Worm (Caenorhabditis elegans) whole organism, midembryonic: ENCODE results near the gene K08F4.5.

Experiments used
- T22C8.4 ChIP-seq: fragments of 200-800 bp; sonication (Bioruptor generic); IDR thresholded peaks from 2 replicates; pipeline ENCODE4 v1.3.6; 2022; ENCODE audit warnings: missing genetic modification characterization, missing compliant biosample characterization
- cog-1 ChIP-seq: sonication (generic microtip); optimal IDR thresholded peaks from 2 replicates; lab custom pipeline; 2016; ENCODE audit warnings: missing genetic modification characterization, missing compliant biosample characterization
- flt-1 ChIP-seq: fragments of 200-800 bp; sonication (Bioruptor generic); IDR thresholded peaks from 2 replicates; pipeline ENCODE4 v1.3.6; 2022; ENCODE audit warnings: missing genetic modification characterization, missing compliant biosample characterization
- klf-2 ChIP-seq: fragments of 200-800 bp; sonication (Bioruptor generic); conservative IDR thresholded peaks from 2 replicates; pipeline ENCODE4 v1.3.6; 2022; ENCODE audit warnings: missing genetic modification reagents, missing genetic modification characterization, missing compliant biosample characterization
- med-1 ChIP-seq: sonication (generic microtip); optimal IDR thresholded peaks from 2 replicates; lab custom pipeline; 2017; ENCODE audit warnings: missing genetic modification characterization, mild to moderate bottlenecking, missing compliant biosample characterization, antibody characterized with exemption, missing genetic modification reagents; ENCODE audit not compliant: insufficient read depth
- ref-1 ChIP-seq: fragments of 200-800 bp; sonication (Bioruptor generic); conservative IDR thresholded peaks from 2 replicates; pipeline ENCODE4 v1.3.6; 2022; ENCODE audit warnings: missing genetic modification reagents, missing genetic modification characterization, missing compliant biosample characterization
- tab-1 ChIP-seq: fragments of 200-800 bp; sonication (Bioruptor generic); IDR thresholded peaks from 2 replicates; pipeline ENCODE4 v1.3.6; 2022; ENCODE audit warnings: missing genetic modification characterization, missing compliant biosample characterization
- ztf-23 ChIP-seq: fragments of 200-800 bp; sonication (Bioruptor generic); IDR thresholded peaks from 2 replicates; pipeline ENCODE4 v1.3.6; 2022; ENCODE audit warnings: missing genetic modification reagents, missing genetic modification characterization, missing compliant biosample characterization
- ztf-29 ChIP-seq: fragments of 200-800 bp; sonication (Bioruptor generic); IDR thresholded peaks from 2 replicates; pipeline ENCODE4 v1.3.6; 2022; ENCODE audit warnings: missing genetic modification reagents, missing genetic modification characterization, missing compliant biosample characterization

K08F4.5 gene

DNA sequence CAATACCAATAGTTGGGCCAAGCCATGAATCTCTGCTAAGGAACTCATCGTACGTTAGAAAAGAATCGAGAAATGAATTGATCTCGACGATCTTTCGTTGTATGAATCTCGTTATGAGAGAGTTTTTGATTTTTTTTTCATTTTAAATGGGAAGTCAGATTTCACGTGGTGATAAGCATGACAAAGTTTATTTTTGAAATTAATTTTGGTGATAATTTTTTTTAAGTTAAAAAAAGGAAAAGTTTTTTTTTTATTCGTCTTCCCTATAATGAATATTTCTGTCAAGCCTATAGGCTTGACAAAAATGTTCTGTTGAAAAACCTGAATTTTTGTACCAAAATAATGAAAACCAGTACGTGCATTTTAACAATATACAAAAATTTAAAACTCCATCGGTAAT lies at the start of gene K08F4.5:
Gene K08F4.5 (minus strand): TSS at position 101 of the 400 bp plus-strand sequence.
- TF ChIP-seq ref-1 (no peak), klf-2 (GFP tag; lab: Robert Waterston, UW) (no peak), med-1 (GFP tag; lab: Kevin White, UChicago) (no peak), ztf-29 (GFP tag; lab: Robert Waterston, UW) (no peak), ztf-23 (no peak), T22C8.4 (no peak), tab-1 (GFP tag; lab: Robert Waterston, UW) (no peak), flt-1 (GFP tag; lab: Robert Waterston, UW) (no peak), cog-1 (tag; lab: Kevin White, UChicago) (no peak)

DNA sequence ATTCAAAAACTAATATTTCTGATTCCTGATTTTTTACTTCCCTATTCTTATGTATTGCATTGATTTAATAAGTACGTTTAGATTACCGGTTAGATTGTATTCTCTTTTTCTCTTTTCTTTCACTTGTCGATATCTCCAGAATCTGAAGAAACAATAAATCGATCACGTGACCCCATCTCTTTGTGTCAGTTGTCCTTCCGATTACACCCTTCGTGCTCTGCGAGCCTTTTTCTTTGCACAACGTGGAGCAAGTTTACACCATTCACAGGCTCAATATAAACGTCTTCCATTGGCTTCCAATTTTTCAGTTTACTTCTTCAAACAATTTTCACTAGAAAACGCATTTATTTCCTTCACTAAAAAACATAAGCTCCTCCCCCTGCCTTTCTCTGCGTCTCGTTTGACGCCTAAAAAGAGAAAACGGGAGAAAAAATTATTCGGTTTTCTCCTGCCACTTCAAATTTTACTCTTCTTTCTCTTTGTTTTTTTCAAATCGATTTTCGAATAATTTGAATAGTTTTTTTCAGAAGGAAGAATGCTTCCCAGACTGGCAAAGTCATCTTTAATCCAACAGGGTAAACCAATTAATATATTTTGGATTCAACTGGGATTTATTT lies 44.5 kb upstream of the K08F4.5 start, which contains the start of gene gta-1:
Gene gta-1 (plus strand): TSS at position 528 of the 617 bp plus-strand sequence.
- TF ChIP-seq ref-1 (no peak), med-1 (GFP tag; lab: Kevin White, UChicago) (no peak), flt-1 (GFP tag; lab: Robert Waterston, UW) (no peak), tab-1 (GFP tag; lab: Robert Waterston, UW) (no peak)

DNA sequence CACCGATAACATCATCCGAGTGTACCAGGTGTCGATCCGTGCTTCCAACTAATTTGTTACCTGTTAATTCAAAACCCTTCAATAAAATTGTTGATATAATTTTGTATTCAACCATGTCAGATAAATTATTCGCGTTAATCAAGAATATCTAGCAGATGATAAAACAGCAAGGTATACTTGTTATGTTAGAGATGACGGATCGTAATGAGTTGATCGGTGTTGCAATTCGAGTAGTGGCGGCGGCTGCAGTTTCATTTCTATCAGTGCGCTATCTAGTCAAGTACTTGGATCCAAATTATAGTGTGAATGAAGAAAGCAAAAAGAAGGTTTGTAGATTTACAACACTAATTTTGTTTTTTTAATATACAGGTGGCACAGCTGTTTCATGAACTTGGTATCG lies 42.1 kb upstream of the K08F4.5 start, which contains the start of gene mspn-1:
Gene mspn-1 (plus strand): TSS at position 190 of the 400 bp plus-strand sequence.
- no peak for TF ChIP-seq ref-1
- TF ChIP-seq ztf-29 (GFP tag; lab: Robert Waterston, UW): no peak
- TF ChIP-seq ztf-23: no peak
- TF ChIP-seq flt-1 (GFP tag; lab: Robert Waterston, UW): no peak
- no peak for TF ChIP-seq med-1 (GFP tag; lab: Kevin White, UChicago)
- no peak for TF ChIP-seq cog-1 (tag; lab: Kevin White, UChicago)
- no peak for TF ChIP-seq tab-1 (GFP tag; lab: Robert Waterston, UW)
- TF ChIP-seq T22C8.4: no peak
- no peak for TF ChIP-seq klf-2 (GFP tag; lab: Robert Waterston, UW)

DNA sequence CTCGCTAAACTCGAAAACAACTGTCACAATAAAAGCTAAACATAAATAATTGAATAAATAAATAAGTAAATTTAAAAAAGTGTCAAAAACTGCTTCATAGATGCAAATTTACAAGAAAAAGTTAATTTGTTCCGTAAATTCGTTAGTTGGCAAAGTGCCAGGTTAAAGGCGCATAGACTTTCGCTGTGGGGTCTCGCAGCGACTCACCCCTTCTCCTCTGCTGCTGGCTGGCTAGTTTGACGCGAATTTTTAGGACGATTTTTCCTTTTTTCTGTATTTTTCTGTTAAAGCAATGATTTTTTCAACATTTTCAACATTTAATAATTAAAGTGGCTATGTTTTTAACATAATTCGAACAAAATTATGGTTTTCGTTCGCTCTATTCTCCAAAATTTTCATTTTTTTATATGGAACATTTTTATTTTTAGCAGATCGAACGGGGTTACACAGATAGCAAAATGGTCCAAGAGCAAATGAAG lies 40.6 kb upstream of the K08F4.5 start, which contains the start of gene rack-1:
Gene rack-1 (plus strand): TSS at position 429 of the 479 bp plus-strand sequence.
- no peak for TF ChIP-seq ztf-29 (GFP tag; lab: Robert Waterston, UW)
- no peak for TF ChIP-seq ref-1
- TF ChIP-seq med-1 (GFP tag; lab: Kevin White, UChicago): no peak
- no peak for TF ChIP-seq cog-1 (tag; lab: Kevin White, UChicago)
- no peak for TF ChIP-seq ztf-23
- no peak for TF ChIP-seq klf-2 (GFP tag; lab: Robert Waterston, UW)
- TF ChIP-seq T22C8.4: no peak
- TF ChIP-seq tab-1 (GFP tag; lab: Robert Waterston, UW): no peak

DNA sequence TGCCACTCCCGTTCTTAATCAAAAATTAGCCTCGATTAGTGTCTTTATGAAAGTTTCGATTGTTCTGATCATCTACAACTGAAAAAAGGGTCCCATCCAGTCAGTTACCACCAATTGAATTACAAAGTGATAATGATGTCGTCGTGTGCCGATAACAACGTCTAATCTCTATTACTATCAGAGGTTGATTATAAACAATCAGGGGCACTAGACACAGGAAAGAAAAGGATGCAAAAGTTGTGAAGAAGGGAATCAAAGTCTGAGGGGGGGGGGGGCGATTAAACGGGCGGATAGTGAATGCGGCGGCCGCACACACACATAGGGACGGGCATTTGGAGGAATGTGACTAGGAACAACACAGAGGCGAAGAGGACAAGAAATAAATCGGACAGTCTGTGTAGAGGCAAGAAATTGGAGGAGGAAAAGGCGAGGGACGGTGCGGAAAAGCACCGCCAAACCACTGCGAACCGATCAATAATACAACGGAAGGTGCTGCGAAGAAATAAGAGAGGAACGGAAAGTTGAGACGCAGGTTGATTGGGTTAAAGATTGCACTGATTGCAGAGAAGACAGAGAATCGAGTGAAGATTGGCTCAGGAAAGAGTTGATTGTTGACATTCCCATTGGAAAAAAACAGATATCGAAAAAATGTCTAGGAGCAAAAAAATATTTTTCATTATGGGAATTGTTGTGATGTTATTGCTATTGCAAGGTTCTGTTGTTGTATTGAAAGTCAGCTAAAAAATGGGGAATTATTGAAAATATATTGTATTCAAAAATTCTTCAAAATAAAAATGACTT lies 39.4 kb upstream of the K08F4.5 start:
- TF ChIP-seq cog-1 (tag; lab: Kevin White, UChicago) (peak; percentile 2), tab-1 (GFP tag; lab: Robert Waterston, UW) (0 out of 2 replicates have a peak, but pooled peaks have one; percentile 45), T22C8.4 (peak; percentile 73), flt-1 (GFP tag; lab: Robert Waterston, UW) (no peak), klf-2 (GFP tag; lab: Robert Waterston, UW) (no peak), med-1 (GFP tag; lab: Kevin White, UChicago) (no peak), ztf-23 (peak; percentile 55; the same call in 1 of the 2 replicates), ref-1 (no peak), ztf-29 (GFP tag; lab: Robert Waterston, UW) (no peak)

DNA sequence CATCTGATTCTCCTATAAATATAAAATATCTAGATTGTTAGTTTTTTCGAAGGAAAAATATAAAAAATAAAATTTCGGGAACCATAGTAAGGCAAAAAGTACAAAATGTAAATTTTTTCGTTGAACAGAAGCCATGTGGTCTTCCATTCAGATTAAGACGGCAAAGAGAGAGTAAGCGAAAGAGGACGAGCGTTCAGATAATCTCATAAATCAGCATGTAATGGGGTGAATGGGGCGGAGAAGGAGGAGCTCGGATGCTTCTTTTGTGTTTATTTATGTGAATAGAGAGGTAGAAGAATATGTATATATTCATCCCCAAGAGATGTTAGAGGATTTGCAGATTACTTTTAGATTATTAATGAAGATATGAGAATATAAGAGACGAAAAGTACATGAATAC lies 38.6 kb upstream of the K08F4.5 start, which contains the start of gene pxf-1:
Gene pxf-1 (minus strand): TSS at position 14 of the 400 bp plus-strand sequence.
- TF ChIP-seq tab-1 (GFP tag; lab: Robert Waterston, UW) (no peak), med-1 (GFP tag; lab: Kevin White, UChicago) (no peak), ref-1 (no peak), ztf-23 (no peak), ztf-29 (GFP tag; lab: Robert Waterston, UW) (no peak), T22C8.4 (no peak), klf-2 (GFP tag; lab: Robert Waterston, UW) (no peak), cog-1 (tag; lab: Kevin White, UChicago) (no peak), flt-1 (GFP tag; lab: Robert Waterston, UW) (no peak)

DNA sequence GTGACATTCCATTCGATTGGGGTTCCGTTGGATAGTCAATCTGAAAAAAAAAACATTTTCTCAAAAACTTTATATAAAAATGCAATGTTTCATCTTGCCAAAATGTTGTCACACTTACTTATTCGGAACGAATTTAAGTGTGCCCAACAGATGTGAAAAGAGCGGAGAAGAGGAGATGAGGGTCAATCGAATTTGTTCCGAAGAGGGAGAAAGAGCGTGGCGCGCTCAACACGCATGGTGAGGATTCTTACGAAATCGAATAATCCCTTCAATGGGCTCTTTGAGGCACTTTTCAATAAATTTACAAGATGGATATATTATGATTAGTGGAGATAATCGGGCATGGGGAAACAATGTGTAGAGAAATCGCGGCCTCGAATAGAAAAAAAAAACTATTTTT lies 35.1 kb upstream of the K08F4.5 start:
- TF ChIP-seq ztf-23 (no peak), ref-1 (no peak), cog-1 (tag; lab: Kevin White, UChicago) (no peak), tab-1 (GFP tag; lab: Robert Waterston, UW) (no peak), med-1 (GFP tag; lab: Kevin White, UChicago) (no peak), T22C8.4 (no peak), flt-1 (GFP tag; lab: Robert Waterston, UW) (no peak), klf-2 (GFP tag; lab: Robert Waterston, UW) (no peak), ztf-29 (GFP tag; lab: Robert Waterston, UW) (no peak)

DNA sequence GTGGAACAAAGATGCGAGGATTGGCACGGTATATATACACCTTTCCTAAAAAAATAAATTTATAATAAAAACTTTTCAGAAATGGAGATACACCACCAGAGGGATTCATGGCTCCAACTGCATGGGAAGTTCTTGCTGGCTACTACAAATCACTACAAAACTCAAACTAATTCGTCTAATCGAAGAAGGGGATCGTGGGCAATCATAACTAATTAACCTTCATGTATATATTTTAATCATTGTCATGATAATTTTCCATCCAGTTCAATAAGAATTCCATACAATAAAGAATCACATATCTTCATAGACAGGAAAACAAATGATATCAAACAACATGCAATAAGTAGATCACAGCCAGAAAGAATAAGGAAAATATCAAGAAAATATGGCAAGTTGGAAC lies 28.4 kb upstream of the K08F4.5 start:
- TF ChIP-seq ztf-23 (no peak), flt-1 (GFP tag; lab: Robert Waterston, UW) (0 out of 2 replicates have a peak, but pooled peaks have one; percentile 12)

DNA sequence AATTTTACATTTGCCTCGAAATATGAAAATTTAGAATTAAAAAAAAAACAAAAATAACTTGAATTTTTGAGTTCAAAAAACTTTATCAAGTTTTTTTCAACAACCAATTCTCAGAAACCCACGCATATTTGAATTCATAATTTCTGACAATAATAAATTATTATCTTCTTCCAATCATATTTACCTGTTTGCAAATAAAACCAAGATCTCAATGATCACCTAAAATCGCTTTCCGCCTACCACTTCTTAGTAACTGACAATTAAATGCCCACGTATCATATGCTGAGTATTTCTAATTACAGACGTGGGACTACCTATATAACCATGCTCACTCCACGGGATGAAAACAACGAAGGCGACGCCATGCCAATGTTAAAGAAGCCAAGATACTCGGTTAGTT lies 26.0 kb upstream of the K08F4.5 start, which contains the start of gene pps-1:
Gene pps-1 (plus strand): TSS at position 301 of the 400 bp plus-strand sequence.
- TF ChIP-seq ztf-23: no peak
- no peak for TF ChIP-seq ztf-29 (GFP tag; lab: Robert Waterston, UW)
- no peak for TF ChIP-seq ref-1
- no peak for TF ChIP-seq T22C8.4
- TF ChIP-seq tab-1 (GFP tag; lab: Robert Waterston, UW): no peak
- TF ChIP-seq klf-2 (GFP tag; lab: Robert Waterston, UW): no peak
- TF ChIP-seq flt-1 (GFP tag; lab: Robert Waterston, UW): no peak
- no peak for TF ChIP-seq med-1 (GFP tag; lab: Kevin White, UChicago)
- no peak for TF ChIP-seq cog-1 (tag; lab: Kevin White, UChicago)
